Worm (Caenorhabditis elegans): ENCODE measurements around the gene agr-1.

DNA sequence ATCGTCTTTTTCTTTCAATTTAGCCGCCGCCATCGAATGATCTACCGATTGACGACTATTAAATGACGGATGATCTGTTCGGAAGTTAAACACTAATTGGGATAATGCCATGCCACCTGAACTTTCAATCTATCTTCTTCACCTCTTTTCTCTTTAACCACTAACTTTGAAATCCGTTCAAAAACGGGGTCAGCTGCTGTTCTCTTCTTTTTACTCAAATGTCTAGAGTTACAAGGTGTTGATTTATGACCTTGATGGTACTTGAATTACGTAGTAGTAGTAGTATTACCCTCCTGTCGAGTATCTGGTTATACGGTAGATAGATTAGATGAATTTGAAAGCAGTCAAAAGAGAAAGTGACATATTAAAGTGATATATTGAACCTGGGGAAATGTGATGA is 46.1 kb upstream of the agr-1 start:
- TF ChIP-seq ama-1 (optimal IDR thresholded peaks at IDR 0.05) (no peak), hmg-4 (GFP tag; optimal IDR thresholded peaks at IDR 0.05) (no peak), B0310.2 (tag; optimal IDR thresholded peaks at IDR 0.05) (no peak), hnd-1 (tag; optimal IDR thresholded peaks at IDR 0.05) (no peak), hmbx-1 (tag; optimal IDR thresholded peaks at IDR 0.05) (no peak), tbx-11 (GFP tag; IDR thresholded peaks at IDR 0.05) (no peak), sea-1 (GFP tag; conservative IDR thresholded peaks at IDR 0.05) (no peak), flt-1 (GFP tag; IDR thresholded peaks at IDR 0.05) (no peak), F13C5.2 (tag; optimal IDR thresholded peaks at IDR 0.05) (no peak), ceh-13 (GFP tag; optimal IDR thresholded peaks at IDR 0.05) (no peak)

Measured in whole organism, early embryonic.